Fruit fly (Drosophila melanogaster) whole organism, embryonic: Measurements from ENCODE around the gene CG31321.
A peak's percentile ranks its signal among the peaks of the same experiment; 100 is the strongest.

ENCODE experiments used
- Abd-B ChIP-seq: fragments of 200-800 bp; sonication (Bioruptor generic); optimal IDR thresholded peaks from 2 replicates; lab custom pipeline; 2018; ENCODE audit warnings: missing biosample characterization, mild to moderate bottlenecking, missing genetic modification characterization, moderate library complexity
- Atf6 ChIP-seq: fragments of 200-800 bp; sonication (Bioruptor generic); IDR thresholded peaks from 2 replicates; pipeline ENCODE4 v1.3.6; 2022; ENCODE audit warnings: missing biosample characterization, missing genetic modification characterization
- CG12155 ChIP-seq: fragments of 200-800 bp; sonication (Bioruptor generic); optimal IDR thresholded peaks from 3 replicates; lab custom pipeline; 2016; ENCODE audit warnings: missing biosample characterization, missing genetic modification characterization
- CG1603 ChIP-seq: fragments of 200-800 bp; sonication (Bioruptor generic); optimal IDR thresholded peaks from 2 replicates; lab custom pipeline; 2019; ENCODE audit warnings: missing biosample characterization, mild to moderate bottlenecking, missing genetic modification characterization, moderate library complexity
- CG16815 ChIP-seq: fragments of 200-800 bp; sonication (Bioruptor generic); optimal IDR thresholded peaks from 3 replicates; lab custom pipeline; 2017; ENCODE audit warnings: missing biosample characterization, mild to moderate bottlenecking, missing genetic modification characterization
- CG1832 ChIP-seq: fragments of 200-800 bp; sonication (Bioruptor generic); optimal IDR thresholded peaks from 2 replicates; lab custom pipeline; 2017; ENCODE audit warnings: missing biosample characterization, mild to moderate bottlenecking, missing genetic modification characterization, inconsistent platforms
- CG2199 ChIP-seq: fragments of 200-800 bp; sonication (Bioruptor generic); IDR thresholded peaks from 3 replicates; pipeline ENCODE4 v1.3.6; 2022; ENCODE audit warnings: missing biosample characterization, missing genetic modification characterization
- CG2889 ChIP-seq: fragments of 200-800 bp; sonication (Bioruptor generic); IDR thresholded peaks from 3 replicates; pipeline ENCODE4 v1.3.6; 2022; ENCODE audit warnings: missing biosample characterization, missing genetic modification characterization
- CG30431 ChIP-seq: fragments of 200-800 bp; sonication (Bioruptor generic); optimal IDR thresholded peaks from 2 replicates; lab custom pipeline; 2017; ENCODE audit warnings: missing biosample characterization, missing genetic modification characterization
- CG32767 ChIP-seq: fragments of 200-800 bp; sonication (Bioruptor generic); IDR thresholded peaks from 2 replicates; pipeline ENCODE4 v1.3.6; 2022; ENCODE audit warnings: missing biosample characterization, missing genetic modification characterization
- CG32772 ChIP-seq: fragments of 200-800 bp; sonication (Bioruptor generic); IDR thresholded peaks from 2 replicates; pipeline ENCODE4 v1.3.6; 2022; ENCODE audit warnings: missing biosample characterization, missing genetic modification characterization
- CG3407 ChIP-seq: fragments of 200-800 bp; sonication (Bioruptor generic); optimal IDR thresholded peaks from 2 replicates; lab custom pipeline; 2018; ENCODE audit warnings: missing biosample characterization, mild to moderate bottlenecking, missing genetic modification characterization
- CG3838 ChIP-seq: fragments of 200-800 bp; sonication (Bioruptor generic); optimal IDR thresholded peaks from 3 replicates; lab custom pipeline; 2016; ENCODE audit warnings: missing biosample characterization, missing genetic modification characterization
- CG3847 ChIP-seq: fragments of 200-800 bp; sonication (Bioruptor generic); IDR thresholded peaks from 2 replicates; pipeline ENCODE4 v1.3.6; 2022; ENCODE audit warnings: missing biosample characterization, missing genetic modification characterization
- CG42726 ChIP-seq: fragments of 200-800 bp; sonication (Bioruptor generic); IDR thresholded peaks from 2 replicates; pipeline ENCODE4 v1.3.6; 2022; ENCODE audit warnings: missing biosample characterization, missing genetic modification characterization; ENCODE audit not compliant: partially characterized antibody
- CG4730 ChIP-seq: fragments of 200-800 bp; sonication (Bioruptor generic); IDR thresholded peaks from 2 replicates; pipeline ENCODE4 v1.3.6; 2022; ENCODE audit warnings: missing biosample characterization, missing genetic modification characterization
- CG5180 ChIP-seq: fragments of 200-800 bp; sonication (Bioruptor generic); optimal IDR thresholded peaks from 3 replicates; lab custom pipeline; 2017; ENCODE audit warnings: missing biosample characterization, missing genetic modification characterization, mild to moderate bottlenecking, moderate library complexity, missing genetic modification reagents
- CG6254 ChIP-seq: fragments of 200-800 bp; sonication (Bioruptor generic); optimal IDR thresholded peaks from 3 replicates; lab custom pipeline; 2017; ENCODE audit warnings: mild to moderate bottlenecking, missing biosample characterization, missing genetic modification reagents, missing genetic modification characterization
- CG7963 ChIP-seq: fragments of 200-800 bp; sonication (Bioruptor generic); IDR thresholded peaks from 3 replicates; pipeline ENCODE4 v1.3.6; 2022; ENCODE audit warnings: missing biosample characterization, missing genetic modification characterization; ENCODE audit not compliant: partially characterized antibody
- CG7987 ChIP-seq: fragments of 200-800 bp; sonication (Bioruptor generic); optimal IDR thresholded peaks from 2 replicates; lab custom pipeline; 2018; ENCODE audit warnings: missing biosample characterization, mild to moderate bottlenecking, missing genetic modification characterization, moderate library complexity
- CG8765 ChIP-seq: fragments of 200-800 bp; sonication (Bioruptor generic); IDR thresholded peaks from 2 replicates; pipeline ENCODE4 v1.3.6; 2022; ENCODE audit warnings: missing biosample characterization, missing genetic modification characterization
- CG9932 ChIP-seq: fragments of 200-800 bp; sonication (Bioruptor generic); IDR thresholded peaks from 2 replicates; pipeline ENCODE4 v1.3.6; 2022; ENCODE audit warnings: missing biosample characterization, missing genetic modification characterization
- D ChIP-seq, 2 experiments: fragments of 200-800 bp in 1 of 2; fragments of >200 bp in 1 of 2; sonication (Bioruptor generic) in 1 of 2; optimal IDR thresholded peaks; 2 replicates in 1 of 2; 3 replicates in 1 of 2; lab custom pipeline; 2017; ENCODE audit warnings: mild to moderate bottlenecking in 1 of 2, missing biosample characterization in 1 of 2, missing genetic modification characterization in 1 of 2, missing genetic modification reagents in 1 of 2
- Dip3 ChIP-seq: fragments of 200-800 bp; sonication (Bioruptor generic); optimal IDR thresholded peaks from 3 replicates; lab custom pipeline; 2016; ENCODE audit warnings: missing biosample characterization, missing genetic modification characterization
- E2f2 ChIP-seq: fragments of 200-800 bp; sonication (Bioruptor generic); IDR thresholded peaks from 2 replicates; pipeline ENCODE4 v1.3.6; 2022; ENCODE audit warnings: missing biosample characterization, missing genetic modification characterization
- Ets65A ChIP-seq: fragments of 200-800 bp; sonication (Bioruptor generic); peaks from one replicate; lab custom pipeline; 2016; ENCODE audit warnings: missing biosample characterization, missing genetic modification characterization
- Gug ChIP-seq: fragments of 200-800 bp; sonication (Bioruptor generic); IDR thresholded peaks from 4 replicates; pipeline ENCODE4 v1.3.6; 2022; ENCODE audit warnings: missing biosample characterization, missing genetic modification characterization
- HLHmδ ChIP-seq: fragments of 200-800 bp; sonication (Bioruptor generic); optimal IDR thresholded peaks from 2 replicates; lab custom pipeline; 2018; ENCODE audit warnings: missing biosample characterization, mild to moderate bottlenecking, missing genetic modification characterization, moderate library complexity
- Hey ChIP-seq: fragments of 200-800 bp; sonication (Bioruptor generic); optimal IDR thresholded peaks from 3 replicates; lab custom pipeline; 2018; ENCODE audit warnings: missing biosample characterization, mild to moderate bottlenecking, missing genetic modification characterization
- HmgZ ChIP-seq: fragments of 200-800 bp; sonication (Bioruptor generic); optimal IDR thresholded peaks from 2 replicates; lab custom pipeline; 2018; ENCODE audit warnings: missing biosample characterization, mild to moderate bottlenecking, missing genetic modification characterization
- Hr39 ChIP-seq: fragments of >200 bp; optimal IDR thresholded peaks from 2 replicates; lab custom pipeline; 2017
- Mrtf ChIP-seq: fragments of 200-800 bp; sonication (Bioruptor generic); IDR thresholded peaks from 3 replicates; pipeline ENCODE4 v1.3.6; 2022; ENCODE audit warnings: missing biosample characterization, missing genetic modification characterization
- Nf-YC ChIP-seq: fragments of 200-800 bp; optimal IDR thresholded peaks from 3 replicates; lab custom pipeline; 2019; ENCODE audit warnings: missing biosample characterization, mild to moderate bottlenecking, missing genetic modification characterization, moderate library complexity
- Poxn ChIP-seq: fragments of 200-800 bp; sonication (Bioruptor generic); IDR thresholded peaks from 2 replicates; pipeline ENCODE4 v1.3.6; 2022; ENCODE audit warnings: missing biosample characterization, missing genetic modification characterization
- Rx ChIP-seq: fragments of 200-800 bp; sonication (Bioruptor generic); IDR thresholded peaks from 2 replicates; pipeline ENCODE4 v1.3.6; 2022; ENCODE audit warnings: missing biosample characterization, missing genetic modification characterization
- aop ChIP-seq: fragments of 200-800 bp; sonication (Bioruptor generic); IDR thresholded peaks from 2 replicates; pipeline ENCODE4 v1.3.6; 2022; ENCODE audit warnings: missing biosample characterization, missing genetic modification characterization
- bbx ChIP-seq: fragments of 200-800 bp; sonication (Bioruptor generic); IDR thresholded peaks from 2 replicates; pipeline ENCODE4 v1.3.6; 2022; ENCODE audit warnings: missing biosample characterization, missing genetic modification characterization; ENCODE audit not compliant: partially characterized antibody
- crc ChIP-seq: fragments of 200-800 bp; sonication (Bioruptor generic); optimal IDR thresholded peaks from 2 replicates; lab custom pipeline; 2016; ENCODE audit warnings: missing biosample characterization, missing genetic modification characterization
- exex ChIP-seq: fragments of 200-800 bp; sonication (Bioruptor generic); optimal IDR thresholded peaks from 4 replicates; lab custom pipeline; 2018; ENCODE audit warnings: missing biosample characterization, mild to moderate bottlenecking, missing genetic modification characterization, moderate library complexity
- gro ChIP-seq: fragments of 200-800 bp; sonication (Bioruptor generic); optimal IDR thresholded peaks from 2 replicates; lab custom pipeline; 2016; ENCODE audit warnings: missing biosample characterization, missing genetic modification characterization
- ken ChIP-seq: fragments of 200-800 bp; sonication (Bioruptor generic); IDR thresholded peaks from 3 replicates; pipeline ENCODE4 v1.3.6; 2022; ENCODE audit warnings: missing biosample characterization, missing genetic modification characterization
- lmd ChIP-seq: fragments of 200-800 bp; sonication (Bioruptor generic); IDR thresholded peaks from 2 replicates; pipeline ENCODE4 v1.3.6; 2022; ENCODE audit warnings: missing biosample characterization, missing genetic modification characterization
- org-1 ChIP-seq: fragments of 200-800 bp; sonication (Bioruptor generic); optimal IDR thresholded peaks from 2 replicates; lab custom pipeline; 2017; ENCODE audit warnings: missing biosample characterization, missing genetic modification characterization
- ranshi ChIP-seq: fragments of 200-800 bp; sonication (Bioruptor generic); IDR thresholded peaks from 2 replicates; pipeline ENCODE4 v1.3.6; 2022; ENCODE audit warnings: missing biosample characterization, missing genetic modification characterization
- rib ChIP-seq: fragments of 200-800 bp; sonication (Bioruptor generic); IDR thresholded peaks from 2 replicates; pipeline ENCODE4 v1.3.6; 2022; ENCODE audit warnings: missing biosample characterization, missing genetic modification characterization
- stc ChIP-seq: fragments of 200-800 bp; sonication (Bioruptor generic); IDR thresholded peaks from 2 replicates; pipeline ENCODE4 v1.3.6; 2022; ENCODE audit warnings: missing biosample characterization, missing genetic modification characterization
- tgo ChIP-seq: fragments of 200-800 bp; sonication (Bioruptor generic); IDR thresholded peaks from 3 replicates; pipeline ENCODE4 v1.3.6; 2022; ENCODE audit warnings: missing biosample characterization, missing genetic modification characterization
- tin ChIP-seq: fragments of 200-800 bp; sonication (Bioruptor generic); optimal IDR thresholded peaks from 3 replicates; lab custom pipeline; 2016; ENCODE audit warnings: missing biosample characterization, missing genetic modification characterization
- twi ChIP-seq: fragments of 200-800 bp; optimal IDR thresholded peaks from 2 replicates; lab custom pipeline; 2019; ENCODE audit warnings: missing biosample characterization, mild to moderate bottlenecking, missing genetic modification characterization, moderate library complexity
- unpg ChIP-seq: fragments of 200-800 bp; sonication (Bioruptor generic); optimal IDR thresholded peaks from 3 replicates; lab custom pipeline; 2018; ENCODE audit warnings: missing biosample characterization, mild to moderate bottlenecking, missing genetic modification characterization, moderate library complexity
- vvl ChIP-seq: fragments of 200-800 bp; sonication (Bioruptor generic); IDR thresholded peaks from 2 replicates; pipeline ENCODE4 v1.3.6; 2022; ENCODE audit warnings: missing biosample characterization, missing genetic modification characterization
- zfh1 ChIP-seq: fragments of 200-800 bp; sonication (Bioruptor generic); IDR thresholded peaks from 3 replicates; pipeline ENCODE4 v1.3.6; 2022; ENCODE audit warnings: missing biosample characterization, missing genetic modification characterization

CG31321 gene

dm6 chr3R:14357405-14357804, 47.2 kb downstream of the CG31321 start (continued):
- TF ChIP-seq crc (GFP tag; lab: Kevin White, UChicago) (no peak), E2f2 (GFP tag; lab: Robert Waterston, UW) (no peak; the same call in 1 of the 2 replicates), unpg (GFP tag; lab: Kevin White, UChicago) (peak; percentile 40), CG2199 (no peak), stc (GFP tag; lab: Robert Waterston, UW) (0 out of 2 replicates have a peak, but pooled peaks have one; percentile 8), Mrtf (peak; percentile 34; the same call in 1 of the 3 replicates), CG4730 (GFP tag; lab: Robert Waterston, UW) (peak; percentile 28; the same call in 1 of the 2 replicates), HmgZ (tag; lab: Kevin White, UChicago) (peak; percentile 13), CG7963 (GFP tag; lab: Robert Waterston, UW) (no peak), Poxn (GFP tag; lab: Robert Waterston, UW) (no peak), Hr39 (lab: Kevin White, UChicago) (no peak), CG30431 (GFP tag; lab: Kevin White, UChicago) (peak; percentile 24), Ets65A (GFP tag; lab: Kevin White, UChicago) (peak; percentile 82), gro (GFP tag; lab: Kevin White, UChicago) (no peak), CG2889 (GFP tag; lab: Robert Waterston, UW) (0 out of 3 replicates have a peak, but pooled peaks have one; percentile 36), Dip3 (no peak), tgo (GFP tag; lab: Robert Waterston, UW) (peak; percentile 35; the same call in 2 of the 3 replicates), Nf-YC (tag; lab: Kevin White, UChicago) (no peak), CG12155 (GFP tag; lab: Kevin White, UChicago) (no peak), CG16815 (GFP tag; lab: Kevin White, UChicago) (no peak), Gug (GFP tag; lab: Robert Waterston, UW) (peak; percentile 15; the same call in 1 of the 4 replicates), HLHmδ (GFP tag; lab: Kevin White, UChicago) (no peak), rib (GFP tag; lab: Robert Waterston, UW) (no peak), CG7987 (no peak), vvl (GFP tag; lab: Robert Waterston, UW) (peak; percentile 79), ranshi (GFP tag; lab: Robert Waterston, UW) (peak; percentile 58; the same call in 1 of the 2 replicates), CG42726 (GFP tag; lab: Robert Waterston, UW) (no peak), ken (GFP tag; lab: Robert Waterston, UW) (peak; percentile 59; the same call in 1 of the 3 replicates), Hey (tag; lab: Kevin White, UChicago) (no peak), CG1603 (peak; percentile 58), Abd-B (peak; percentile 7), CG3847 (GFP tag; lab: Robert Waterston, UW) (peak; percentile 40), exex (tag; lab: Kevin White, UChicago) (no peak), CG32772 (peak; percentile 58), CG1832 (no peak), zfh1 (GFP tag; lab: Robert Waterston, UW) (peak; percentile 68; the same call in 2 of the 3 replicates), Rx (GFP tag; lab: Robert Waterston, UW) (no peak), CG8765 (GFP tag; lab: Robert Waterston, UW) (peak; percentile 53), Atf6 (GFP tag; lab: Robert Waterston, UW) (peak; percentile 11; the same call in 1 of the 2 replicates), aop (GFP tag; lab: Robert Waterston, UW) (no peak), D (optimal IDR thresholded peaks at IDR 0.05; lab: Kevin White, UChicago) (no peak), D (GFP tag; optimal IDR thresholded peaks at IDR 0.05; lab: Kevin White, UChicago) (peak; percentile 13), bbx (GFP tag; lab: Robert Waterston, UW) (no peak), org-1 (GFP tag; lab: Kevin White, UChicago) (no peak), CG3407 (no peak), CG5180 (GFP tag; lab: Kevin White, UChicago) (no peak), CG32767 (GFP tag; lab: Robert Waterston, UW) (no peak), CG9932 (GFP tag; lab: Robert Waterston, UW) (no peak), CG3838 (GFP tag; lab: Kevin White, UChicago) (no peak), twi (tag; lab: Kevin White, UChicago) (no peak), CG6254 (GFP tag; lab: Kevin White, UChicago) (no peak), lmd (GFP tag; lab: Robert Waterston, UW) (peak; percentile 33; the same call in 1 of the 2 replicates), tin (GFP tag; lab: Kevin White, UChicago) (peak; percentile 45)
